Fruit fly (Drosophila melanogaster) whole organism, embryonic: ENCODE data around the gene CG2187.

Source experiments
- Abd-B ChIP-seq: fragments of 200-800 bp; sonication (Bioruptor generic); optimal IDR thresholded peaks from 2 replicates; lab custom pipeline; 2018; ENCODE audit warnings: missing biosample characterization, mild to moderate bottlenecking, missing genetic modification characterization, moderate library complexity
- Atf3 ChIP-seq: fragments of 200-800 bp; sonication (Bioruptor generic); optimal IDR thresholded peaks from 3 replicates; lab custom pipeline; 2016; ENCODE audit warnings: missing biosample characterization, missing genetic modification characterization
- CG10366 ChIP-seq: fragments of 200-800 bp; sonication (Bioruptor generic); IDR thresholded peaks from 2 replicates; pipeline ENCODE4 v1.3.6; 2022; ENCODE audit warnings: missing biosample characterization, missing genetic modification characterization
- CG10979 ChIP-seq: fragments of 200-800 bp; sonication (Bioruptor generic); optimal IDR thresholded peaks from 2 replicates; lab custom pipeline; 2018; ENCODE audit warnings: missing biosample characterization, mild to moderate bottlenecking, missing genetic modification characterization, moderate library complexity
- CG12236 ChIP-seq: fragments of 200-800 bp; sonication (Bioruptor generic); optimal IDR thresholded peaks from 2 replicates; lab custom pipeline; 2016; ENCODE audit warnings: missing biosample characterization, missing genetic modification characterization
- CG13296 ChIP-seq: fragments of 200-800 bp; sonication (Bioruptor generic); optimal IDR thresholded peaks from 3 replicates; lab custom pipeline; 2018; ENCODE audit warnings: missing biosample characterization, mild to moderate bottlenecking, missing genetic modification characterization
- CG13624 ChIP-seq: fragments of 200-800 bp; sonication (Bioruptor generic); optimal IDR thresholded peaks from 2 replicates; lab custom pipeline; 2016; ENCODE audit warnings: missing biosample characterization, missing genetic modification characterization
- CG13775 ChIP-seq: fragments of 200-800 bp; sonication (Bioruptor generic); optimal IDR thresholded peaks from 3 replicates; lab custom pipeline; 2017; ENCODE audit warnings: missing biosample characterization, mild to moderate bottlenecking, missing genetic modification characterization
- CG16863 ChIP-seq: fragments of 200-800 bp; sonication (Bioruptor generic); optimal IDR thresholded peaks from 3 replicates; lab custom pipeline; 2016; ENCODE audit warnings: missing biosample characterization, missing genetic modification characterization
- CG30403 ChIP-seq: fragments of 200-800 bp; sonication (Bioruptor generic); optimal IDR thresholded peaks from 3 replicates; lab custom pipeline; 2016; ENCODE audit warnings: missing biosample characterization, missing genetic modification characterization
- CG3847 ChIP-seq: fragments of 200-800 bp; sonication (Bioruptor generic); IDR thresholded peaks from 2 replicates; pipeline ENCODE4 v1.3.6; 2022; ENCODE audit warnings: missing biosample characterization, missing genetic modification characterization
- CG4424 ChIP-seq: fragments of 200-800 bp; sonication (Bioruptor generic); optimal IDR thresholded peaks from 3 replicates; lab custom pipeline; 2016; ENCODE audit warnings: missing biosample characterization, missing genetic modification characterization
- CG4820 ChIP-seq: fragments of 200-800 bp; sonication (Bioruptor generic); optimal IDR thresholded peaks from 3 replicates; lab custom pipeline; 2016; ENCODE audit warnings: missing biosample characterization, missing genetic modification characterization
- CG6254 ChIP-seq: fragments of 200-800 bp; sonication (Bioruptor generic); optimal IDR thresholded peaks from 3 replicates; lab custom pipeline; 2017; ENCODE audit warnings: mild to moderate bottlenecking, missing biosample characterization, missing genetic modification reagents, missing genetic modification characterization
- CG7372 ChIP-seq: fragments of 200-800 bp; sonication (Bioruptor generic); IDR thresholded peaks from 2 replicates; pipeline ENCODE4 v1.3.6; 2022; ENCODE audit warnings: missing biosample characterization, missing genetic modification characterization
- CG7928 ChIP-seq: fragments of 200-800 bp; sonication (Bioruptor generic); optimal IDR thresholded peaks from 2 replicates; lab custom pipeline; 2017; ENCODE audit warnings: missing biosample characterization, mild to moderate bottlenecking, missing genetic modification characterization
- CG8388 ChIP-seq: fragments of 200-800 bp; sonication (Bioruptor generic); optimal IDR thresholded peaks from 2 replicates; lab custom pipeline; 2019; ENCODE audit warnings: missing biosample characterization, mild to moderate bottlenecking, missing genetic modification characterization, moderate library complexity
- CTCF ChIP-seq: fragments of 200-800 bp; sonication (Bioruptor generic); optimal IDR thresholded peaks from 2 replicates; lab custom pipeline; 2017; ENCODE audit warnings: missing biosample characterization, mild to moderate bottlenecking, missing genetic modification characterization, moderate library complexity
- Camta ChIP-seq: fragments of 200-800 bp; sonication (Bioruptor generic); optimal IDR thresholded peaks from 2 replicates; lab custom pipeline; 2016; ENCODE audit warnings: missing biosample characterization, missing genetic modification characterization
- Deaf1 ChIP-seq: fragments of 200-800 bp; optimal IDR thresholded peaks from 3 replicates; lab custom pipeline; 2019; ENCODE audit warnings: missing biosample characterization, mild to moderate bottlenecking, missing genetic modification characterization, moderate library complexity
- Dfd ChIP-seq, 2 experiments: fragments of >200 bp; optimal IDR thresholded peaks; 2 replicates each; lab custom pipeline; 2017; ENCODE audit warnings: missing biosample characterization in 2 of 2, missing genetic modification characterization in 2 of 2
- Gug ChIP-seq: fragments of 200-800 bp; sonication (Bioruptor generic); IDR thresholded peaks from 4 replicates; pipeline ENCODE4 v1.3.6; 2022; ENCODE audit warnings: missing biosample characterization, missing genetic modification characterization
- Hr78 ChIP-seq, 2 experiments: fragments of 200-800 bp in 1 of 2; fragments of >200 bp in 1 of 2; sonication (Bioruptor generic) in 1 of 2; optimal IDR thresholded peaks; 2 replicates each; lab custom pipeline; 2017 to 2019; ENCODE audit warnings: missing biosample characterization in 2 of 2, missing genetic modification characterization in 2 of 2, mild to moderate bottlenecking in 1 of 2, moderate library complexity in 1 of 2
- Lhr ChIP-seq: fragments of 200-800 bp; sonication (Bioruptor generic); optimal IDR thresholded peaks from 3 replicates; lab custom pipeline; 2017; ENCODE audit warnings: mild to moderate bottlenecking, missing biosample characterization, missing genetic modification reagents, missing genetic modification characterization
- Med ChIP-seq: fragments of 200-800 bp; sonication (Bioruptor generic); peaks from one replicate; lab custom pipeline; 2016; ENCODE audit warnings: missing biosample characterization, missing genetic modification characterization, mild to moderate bottlenecking, inconsistent platforms, moderate library complexity
- Oaz ChIP-seq: fragments of 200-800 bp; sonication (Bioruptor generic); IDR thresholded peaks from 2 replicates; pipeline ENCODE4 v1.3.6; 2022; ENCODE audit warnings: missing biosample characterization, missing genetic modification characterization
- Opbp ChIP-seq: fragments of 200-800 bp; sonication (Bioruptor generic); IDR thresholded peaks from 3 replicates; pipeline ENCODE4 v1.3.6; 2022; ENCODE audit warnings: missing biosample characterization, missing genetic modification characterization; ENCODE audit not compliant: partially characterized antibody
- Pdp1 ChIP-seq, 2 experiments: fragments of 200-800 bp; sonication (Bioruptor generic); optimal IDR thresholded peaks; 3 replicates each; lab custom pipeline; 2016; ENCODE audit warnings: missing biosample characterization in 2 of 2, missing genetic modification characterization in 2 of 2, mild to moderate bottlenecking in 1 of 2, moderate library complexity in 1 of 2
- Vsx1 ChIP-seq: fragments of 200-800 bp; sonication (Bioruptor generic); optimal IDR thresholded peaks from 2 replicates; lab custom pipeline; 2017; ENCODE audit warnings: missing biosample characterization, mild to moderate bottlenecking, missing genetic modification characterization, missing genetic modification reagents
- al ChIP-seq: fragments of 200-800 bp; sonication (Bioruptor generic); IDR thresholded peaks from 2 replicates; pipeline ENCODE4 v1.3.6; 2022; ENCODE audit warnings: missing biosample characterization, missing genetic modification characterization
- chm ChIP-seq: fragments of 200-800 bp; sonication (Bioruptor generic); IDR thresholded peaks from 2 replicates; pipeline ENCODE4 v1.3.6; 2022; ENCODE audit warnings: missing biosample characterization, missing genetic modification characterization
- dmrt99B ChIP-seq: fragments of 200-800 bp; sonication (Bioruptor generic); optimal IDR thresholded peaks from 2 replicates; lab custom pipeline; 2018; ENCODE audit warnings: missing biosample characterization, mild to moderate bottlenecking, missing genetic modification characterization, moderate library complexity
- eve ChIP-seq, 2 experiments: fragments of >200 bp; optimal IDR thresholded peaks; 2 replicates each; lab custom pipeline; 2017; ENCODE audit warnings: missing biosample characterization in 2 of 2, missing genetic modification characterization in 2 of 2
- fd102C ChIP-seq: fragments of 200-800 bp; sonication (Bioruptor generic); optimal IDR thresholded peaks from 2 replicates; lab custom pipeline; 2018; ENCODE audit warnings: missing biosample characterization, mild to moderate bottlenecking, missing genetic modification characterization, moderate library complexity
- ftz-f1 ChIP-seq: fragments of 200-800 bp; sonication (Bioruptor generic); optimal IDR thresholded peaks from 2 replicates; lab custom pipeline; 2016; ENCODE audit warnings: missing biosample characterization, missing genetic modification characterization
- lola ChIP-seq, 3 experiments: fragments of >200 bp in 2 of 3; fragments of 200-800 bp in 1 of 3; sonication (Bioruptor generic) in 1 of 3; optimal IDR thresholded peaks; 2 replicates each; lab custom pipeline; 2017 to 2019; ENCODE audit warnings: missing biosample characterization in 3 of 3, missing genetic modification characterization in 3 of 3, mild to moderate bottlenecking in 1 of 3, moderate library complexity in 1 of 3
- nau ChIP-seq: fragments of 200-800 bp; sonication (Bioruptor generic); optimal IDR thresholded peaks from 3 replicates; lab custom pipeline; 2017; ENCODE audit warnings: missing biosample characterization, mild to moderate bottlenecking, missing genetic modification characterization, missing genetic modification reagents
- odd ChIP-seq: fragments of 200-800 bp; sonication (Bioruptor generic); optimal IDR thresholded peaks from 2 replicates; lab custom pipeline; 2017; ENCODE audit warnings: missing biosample characterization, mild to moderate bottlenecking, missing genetic modification characterization
- pan ChIP-seq, 4 experiments: fragments of >200 bp in 3 of 4; fragments of 200-800 bp in 1 of 4; sonication (Bioruptor generic) in 1 of 4; optimal IDR thresholded peaks in 3 of 4; IDR thresholded peaks in 1 of 4; 2 replicates each; pipeline versions ENCODE4 v1.3.6 to Lab custom; 2017 to 2022; ENCODE audit warnings: missing biosample characterization in 2 of 4, missing genetic modification characterization in 2 of 4, mixed read lengths in 1 of 4
- ro ChIP-seq: fragments of 200-800 bp; sonication (Bioruptor generic); IDR thresholded peaks from 2 replicates; pipeline ENCODE4 v1.3.6; 2022; ENCODE audit warnings: missing biosample characterization, missing genetic modification characterization
- sim ChIP-seq: fragments of 200-800 bp; sonication (Bioruptor generic); IDR thresholded peaks from 2 replicates; pipeline ENCODE4 v1.3.6; 2022; ENCODE audit warnings: missing biosample characterization, missing genetic modification characterization
- slou ChIP-seq: fragments of 200-800 bp; sonication (Bioruptor generic); optimal IDR thresholded peaks from 3 replicates; lab custom pipeline; 2016; ENCODE audit warnings: missing biosample characterization, missing genetic modification characterization
- slp2 ChIP-seq: fragments of 200-800 bp; sonication (Bioruptor generic); optimal IDR thresholded peaks from 2 replicates; lab custom pipeline; 2016; ENCODE audit warnings: missing biosample characterization, missing genetic modification characterization
- sna ChIP-seq: fragments of 200-800 bp; sonication (Bioruptor generic); IDR thresholded peaks from 2 replicates; pipeline ENCODE4 v1.3.6; 2022; ENCODE audit warnings: missing biosample characterization, missing genetic modification characterization; ENCODE audit not compliant: partially characterized antibody
- stc ChIP-seq: fragments of 200-800 bp; sonication (Bioruptor generic); IDR thresholded peaks from 2 replicates; pipeline ENCODE4 v1.3.6; 2022; ENCODE audit warnings: missing biosample characterization, missing genetic modification characterization
- tio ChIP-seq: fragments of 200-800 bp; sonication (Bioruptor generic); optimal IDR thresholded peaks from 2 replicates; lab custom pipeline; 2017; ENCODE audit warnings: missing biosample characterization, missing genetic modification characterization, inconsistent platforms
- tna ChIP-seq: fragments of 200-800 bp; sonication (Bioruptor generic); IDR thresholded peaks from 2 replicates; pipeline ENCODE4 v1.3.6; 2022; ENCODE audit warnings: missing biosample characterization, missing genetic modification characterization; ENCODE audit not compliant: partially characterized antibody
- trh ChIP-seq: fragments of 200-800 bp; sonication (Bioruptor generic); optimal IDR thresholded peaks from 2 replicates; lab custom pipeline; 2016; ENCODE audit warnings: missing biosample characterization, missing genetic modification characterization

The CG2187 gene

DNA sequence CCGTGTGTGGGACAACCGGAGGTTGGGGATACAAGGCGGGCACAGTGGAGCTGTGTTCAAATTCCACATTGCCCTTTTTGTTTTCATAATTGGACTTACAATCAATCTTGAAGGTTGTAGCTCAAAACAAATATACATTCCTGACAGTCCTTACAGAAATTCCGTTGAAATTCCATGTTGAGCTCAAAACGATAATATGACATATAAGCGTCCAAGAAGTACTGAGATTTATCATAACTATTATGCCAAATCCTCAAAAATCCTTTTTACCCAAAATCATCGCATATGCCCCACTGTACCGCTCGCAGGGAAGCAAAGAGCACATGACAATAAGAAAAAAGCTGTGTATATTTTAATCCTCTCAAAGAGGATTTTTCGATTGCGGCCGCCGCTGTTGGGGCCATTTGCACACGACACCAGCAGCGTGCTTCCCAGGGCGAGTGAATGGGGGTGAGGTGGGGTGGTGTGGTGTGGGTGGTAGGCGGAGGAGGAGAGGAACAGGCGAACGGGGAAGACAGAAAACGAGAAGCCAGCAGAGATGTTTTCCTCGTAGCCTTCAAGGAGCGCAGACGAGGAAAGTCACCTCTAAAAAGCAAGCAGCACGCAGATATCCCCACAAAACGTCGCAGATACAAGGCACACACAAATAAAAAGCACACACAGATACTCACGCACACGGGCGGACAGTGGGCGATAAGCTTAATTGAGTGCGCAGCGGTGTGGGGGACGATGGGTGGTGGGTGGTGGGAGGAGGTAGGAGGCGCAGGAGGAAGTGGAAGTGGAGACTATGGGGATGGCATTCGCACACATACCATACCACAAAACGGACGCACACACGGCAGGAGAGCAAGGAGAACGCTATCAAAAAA lies 40.9 kb downstream of the CG2187 start (continued):
- peak; percentile 53 for TF ChIP-seq CG13296 (GFP tag; lab: Kevin White, UChicago)
- TF ChIP-seq Dfd (GFP tag; optimal IDR thresholded peaks at IDR 0.05; lab: Kevin White, UChicago) = no peak
- TF ChIP-seq slou (GFP tag; lab: Kevin White, UChicago) = no peak
- TF ChIP-seq lola (GFP tag; optimal IDR thresholded peaks at IDR 0.05; lab: Kevin White, UChicago) = no peak
- peak; percentile 77 for TF ChIP-seq dmrt99B (tag; lab: Kevin White, UChicago)
- peak; percentile 1 for TF ChIP-seq slp2 (GFP tag; lab: Kevin White, UChicago)
- no peak for TF ChIP-seq odd
- peak; percentile 50; the same call in 1 of the 2 replicates for TF ChIP-seq stc
- no peak for TF ChIP-seq Lhr (GFP tag; lab: Kevin White, UChicago)
- TF ChIP-seq Atf3 (GFP tag; lab: Kevin White, UChicago) = no peak
- TF ChIP-seq Opbp (GFP tag; lab: Robert Waterston, UW) = no peak
- TF ChIP-seq Vsx1 (GFP tag; lab: Kevin White, UChicago) = no peak
- TF ChIP-seq eve (GFP tag; optimal IDR thresholded peaks at IDR 0.05; lab: Kevin White, UChicago) = no peak
- TF ChIP-seq CG7928 = no peak
- TF ChIP-seq trh (GFP tag; lab: Kevin White, UChicago) = no peak
- no peak for TF ChIP-seq CG6254 (GFP tag; lab: Kevin White, UChicago)
- no peak for TF ChIP-seq CG4820
- TF ChIP-seq Gug (GFP tag; lab: Robert Waterston, UW) = peak; percentile 52; the same call in 2 of the 4 replicates
- peak; percentile 55 for TF ChIP-seq tio (GFP tag; lab: Kevin White, UChicago)
- TF ChIP-seq tna (GFP tag; lab: Robert Waterston, UW) = no peak
- TF ChIP-seq Med (GFP tag; lab: Kevin White, UChicago) = peak; percentile 94
- peak; percentile 43 for TF ChIP-seq CG8388 (GFP tag; lab: Kevin White, UChicago)
- no peak for TF ChIP-seq sna (GFP tag; lab: Robert Waterston, UW)
- no peak for TF ChIP-seq pan (optimal IDR thresholded peaks at IDR 0.05; lab: Kevin White, UChicago)
- TF ChIP-seq pan (GFP tag; optimal IDR thresholded peaks at IDR 0.05 in 1 of 2, IDR thresholded peaks at IDR 0.05 in 1 of 2) = peak in 1 of 2 experiments; percentile 60
- TF ChIP-seq al (GFP tag; lab: Robert Waterston, UW) = peak; percentile 36; the same call in 1 of the 2 replicates
- TF ChIP-seq ftz-f1 = no peak
- peak; percentile 68 for TF ChIP-seq CG30403 (GFP tag; lab: Kevin White, UChicago)
- peak; percentile 76 for TF ChIP-seq CG13624
- no peak for TF ChIP-seq Hr78 (GFP tag; optimal IDR thresholded peaks at IDR 0.05; lab: Kevin White, UChicago)
- peak; percentile 43; the same call in 1 of the 2 replicates for TF ChIP-seq CG3847 (GFP tag; lab: Robert Waterston, UW)
- peak; percentile 21 for TF ChIP-seq nau
- TF ChIP-seq Deaf1 (tag; lab: Kevin White, UChicago) = no peak
- TF ChIP-seq CG13775 (GFP tag; lab: Kevin White, UChicago) = peak; percentile 51
- TF ChIP-seq chm (GFP tag; lab: Robert Waterston, UW) = no peak
- TF ChIP-seq CG4424 (GFP tag; lab: Kevin White, UChicago) = peak; percentile 34
- no peak for TF ChIP-seq sim (GFP tag; lab: Robert Waterston, UW)
- TF ChIP-seq fd102C = no peak
- peak; percentile 51 for TF ChIP-seq CG10366
- peak; percentile 50; the same call in 1 of the 2 replicates for TF ChIP-seq Oaz
- TF ChIP-seq ro (GFP tag; lab: Robert Waterston, UW) = no peak
- peak; percentile 3 for TF ChIP-seq CTCF (GFP tag; lab: Kevin White, UChicago)
- TF ChIP-seq Abd-B (GFP tag; lab: Kevin White, UChicago) = peak; percentile 59
- peak; percentile 51 for TF ChIP-seq Camta
- no peak for TF ChIP-seq CG12236 (GFP tag; lab: Kevin White, UChicago)
- peak; percentile 33 for TF ChIP-seq CG16863 (GFP tag; lab: Kevin White, UChicago)
- peak; percentile 25 to 47 for TF ChIP-seq Pdp1 (GFP tag; optimal IDR thresholded peaks at IDR 0.05; lab: Kevin White, UChicago)
- TF ChIP-seq CG10979 (tag; lab: Kevin White, UChicago) = peak; percentile 15
- no peak; the same call in 1 of the 2 replicates for TF ChIP-seq CG7372 (GFP tag; lab: Robert Waterston, UW)
